Fruit fly (Drosophila melanogaster): Measurements from ENCODE around the gene Cpr97Eb.
A peak's percentile ranks its signal among the peaks of the same experiment; 100 is the strongest.

Cpr97Eb gene

DNA sequence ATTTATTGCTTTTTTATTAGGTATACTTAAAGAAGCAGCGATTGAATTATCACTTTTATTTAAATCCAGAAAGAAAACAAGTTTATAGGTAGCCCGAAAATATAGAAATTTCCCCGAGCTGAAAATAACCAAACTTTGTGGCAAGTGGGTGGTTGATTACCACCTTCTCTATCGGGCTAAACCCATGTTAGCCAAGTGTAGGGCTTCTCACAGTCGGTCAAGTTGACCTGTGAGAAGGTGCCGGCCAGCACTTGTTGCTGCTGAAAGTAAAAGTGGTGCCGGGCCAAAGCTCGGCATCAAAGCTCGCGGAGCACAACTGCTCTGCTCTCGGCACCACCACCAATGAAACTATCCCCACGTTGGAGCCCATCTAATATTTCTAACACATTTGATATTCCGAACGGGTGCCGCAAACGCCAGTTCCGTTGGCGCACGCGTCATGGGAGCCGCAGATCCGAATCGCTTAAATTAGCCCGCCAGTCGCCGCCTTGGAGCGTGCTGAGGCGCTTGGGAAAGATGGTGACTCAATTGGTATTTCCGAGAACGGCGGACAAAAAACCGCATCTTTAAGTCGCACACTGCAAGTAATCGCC lies 19.9 kb downstream of the Cpr97Eb start (continued):
- TF ChIP-seq mld (GFP tag; IDR thresholded peaks at IDR 0.05; ENCODE audit: partially characterized antibody) (no peak), CG10431 (GFP tag; optimal IDR thresholded peaks at IDR 0.05) (no peak), toy (GFP tag; IDR thresholded peaks at IDR 0.05) (no peak), CG14050 (GFP tag; IDR thresholded peaks at IDR 0.05) (no peak), CG15479 (GFP tag; optimal IDR thresholded peaks at IDR 0.05) (no peak), Fer3 (tag; optimal IDR thresholded peaks at IDR 0.05) (peak; percentile 1), grn (GFP tag; optimal IDR thresholded peaks at IDR 0.05) (peak; percentile 14), mam (GFP tag; optimal IDR thresholded peaks at IDR 0.05) (peak; percentile 15), zen2 (GFP tag; IDR thresholded peaks at IDR 0.05; ENCODE audit: partially characterized antibody) (no peak), Ets65A (GFP tag) (peak; percentile 74), CG1602 (GFP tag; optimal IDR thresholded peaks at IDR 0.05) (no peak), trem (tag; optimal IDR thresholded peaks at IDR 0.05) (no peak), gem (tag; optimal IDR thresholded peaks at IDR 0.05) (peak; percentile 14), bab2 (GFP tag; optimal IDR thresholded peaks at IDR 0.05) (no peak), ase (GFP tag; IDR thresholded peaks at IDR 0.05) (0 out of 3 replicates have a peak, but pooled peaks have one; percentile 31), PHDP (tag; optimal IDR thresholded peaks at IDR 0.05) (no peak), HLHmδ (GFP tag; optimal IDR thresholded peaks at IDR 0.05) (no peak), H2.0 (GFP tag; IDR thresholded peaks at IDR 0.05) (peak; percentile 12; the same call in 1 of the 2 replicates), knrl (GFP tag; IDR thresholded peaks at IDR 0.05; ENCODE audit: partially characterized antibody) (no peak), CG11695 (GFP tag; IDR thresholded peaks at IDR 0.05) (no peak), az2 (GFP tag; optimal IDR thresholded peaks at IDR 0.05) (no peak), Med (GFP tag) (peak; percentile 86), Usf (GFP tag; optimal IDR thresholded peaks at IDR 0.05) (no peak), Fer1 (GFP tag; optimal IDR thresholded peaks at IDR 0.05) (no peak), CG2120 (GFP tag; optimal IDR thresholded peaks at IDR 0.05) (peak; percentile 7), bsh (GFP tag; optimal IDR thresholded peaks at IDR 0.05) (no peak), Hr51 (GFP tag; optimal IDR thresholded peaks at IDR 0.05) (peak in 1 of 2 experiments; percentile 25), CG34224 (GFP tag; IDR thresholded peaks at IDR 0.05; ENCODE audit: partially characterized antibody) (no peak), cwo (GFP tag; optimal IDR thresholded peaks at IDR 0.05) (no peak), Bteb2 (GFP tag; optimal IDR thresholded peaks at IDR 0.05) (no peak), CG17186 (GFP tag; optimal IDR thresholded peaks at IDR 0.05) (no peak), CG1792 (GFP tag; optimal IDR thresholded peaks at IDR 0.05) (no peak), Dll (GFP tag; IDR thresholded peaks at IDR 0.05; ENCODE audit: partially characterized antibody) (0 out of 4 replicates have a peak, but pooled peaks have one; percentile 16), insv (GFP tag; optimal IDR thresholded peaks at IDR 0.05) (no peak), CG34422 (GFP tag; IDR thresholded peaks at IDR 0.05) (no peak), stc (GFP tag; IDR thresholded peaks at IDR 0.05) (no peak), dpn (GFP tag; optimal IDR thresholded peaks at IDR 0.05) (peak in 1 of 2 experiments; percentile 19), Hr78 (GFP tag; optimal IDR thresholded peaks at IDR 0.05) (peak in 1 of 2 experiments; percentile 16), Fer2 (tag; optimal IDR thresholded peaks at IDR 0.05) (no peak), lilli (GFP tag; optimal IDR thresholded peaks at IDR 0.05) (peak; percentile 29), Hsf (GFP tag; optimal IDR thresholded peaks at IDR 0.05) (no peak), Awh (GFP tag; IDR thresholded peaks at IDR 0.05) (no peak), Vsx1 (GFP tag; optimal IDR thresholded peaks at IDR 0.05) (peak; percentile 38), chinmo (GFP tag; IDR thresholded peaks at IDR 0.05; ENCODE audit: partially characterized antibody) (0 out of 4 replicates have a peak, but pooled peaks have one; percentile 71), CG6175 (GFP tag; IDR thresholded peaks at IDR 0.05) (peak; percentile 36; the same call in 1 of the 3 replicates), Meics (GFP tag; optimal IDR thresholded peaks at IDR 0.05) (no peak), CG17359 (tag; optimal IDR thresholded peaks at IDR 0.05) (no peak), dm (GFP tag; optimal IDR thresholded peaks at IDR 0.05) (no peak), GATAe (GFP tag; conservative IDR thresholded peaks at IDR 0.05) (no peak)
